Worm (Caenorhabditis elegans): ENCODE results near the gene zag-1.
A peak's percentile ranks its signal among the peaks of the same experiment; 100 is the strongest.

Gene zag-1

ce11 chrIV:3867252-3867651 lies 11.6 kb downstream of the zag-1 start, which contains the start of gene F37C4.4:
TSS of gene F37C4.4 (plus strand) at chrIV:3867309.
- TF ChIP-seq ztf-18 (tag; optimal IDR thresholded peaks at IDR 0.05) (no peak), nhr-120 (GFP tag; IDR thresholded peaks at IDR 0.05) (no peak), rpc-1 (optimal IDR thresholded peaks at IDR 0.05) (no peak), rpc-1 (tag; optimal IDR thresholded peaks at IDR 0.05) (no peak), nfyb-1 (GFP tag; IDR thresholded peaks at IDR 0.05) (no peak), Y53G8AR.9 (GFP tag; conservative IDR thresholded peaks at IDR 0.05) (no peak), rcor-1 (GFP tag; IDR thresholded peaks at IDR 0.05) (no peak), aptf-2 (GFP tag; conservative IDR thresholded peaks at IDR 0.05) (no peak), fkh-3 (tag; optimal IDR thresholded peaks at IDR 0.05) (no peak), T07F8.4 (tag; optimal IDR thresholded peaks at IDR 0.05) (no peak), unc-62 (GFP tag; optimal IDR thresholded peaks at IDR 0.05) (no peak), hlh-26 (GFP tag; conservative IDR thresholded peaks at IDR 0.05) (no peak), F23B12.7 (tag; optimal IDR thresholded peaks at IDR 0.05; ENCODE audit: insufficient read depth) (no peak), ceh-91 (GFP tag; IDR thresholded peaks at IDR 0.05) (no peak), snpc-1.1 (tag; optimal IDR thresholded peaks at IDR 0.05; ENCODE audit: insufficient read depth) (no peak), cebp-2 (GFP tag; IDR thresholded peaks at IDR 0.05) (no peak), attf-3 (GFP tag; conservative IDR thresholded peaks at IDR 0.05) (no peak), B0336.3 (GFP tag; IDR thresholded peaks at IDR 0.05) (no peak), ets-4 (GFP tag; optimal IDR thresholded peaks at IDR 0.05) (no peak), lin-40 (tag; optimal IDR thresholded peaks at IDR 0.05) (no peak)

- TF ChIP-seq F57C9.4 (tag; optimal IDR thresholded peaks at IDR 0.05), result no peak
- no peak for TF ChIP-seq Y53G8AR.9 (GFP tag; conservative IDR thresholded peaks at IDR 0.05)
- no peak for TF ChIP-seq rec-8 (tag; optimal IDR thresholded peaks at IDR 0.05)
- TF ChIP-seq dpl-1 (GFP tag; optimal IDR thresholded peaks at IDR 0.05), result no peak
- TF ChIP-seq cebp-2 (GFP tag; IDR thresholded peaks at IDR 0.05), result no peak
- no peak for TF ChIP-seq snpc-1.3 (tag; optimal IDR thresholded peaks at IDR 0.05; ENCODE audit: insufficient read depth)
- TF ChIP-seq K11D2.4 (GFP tag; IDR thresholded peaks at IDR 0.05), result no peak
- TF ChIP-seq ceh-100 (GFP tag; IDR thresholded peaks at IDR 0.05), result no peak
- TF ChIP-seq hlh-12 (tag; optimal IDR thresholded peaks at IDR 0.05), result no peak
- no peak for TF ChIP-seq F49E8.2 (tag; optimal IDR thresholded peaks at IDR 0.05; ENCODE audit: insufficient read depth)
- TF ChIP-seq fkh-3 (tag; optimal IDR thresholded peaks at IDR 0.05), result no peak
- TF ChIP-seq atf-7 (tag; optimal IDR thresholded peaks at IDR 0.05), result no peak
- no peak for TF ChIP-seq Y79H2A.3 (GFP tag; conservative IDR thresholded peaks at IDR 0.05)
- no peak for TF ChIP-seq ZK185.1 (tag; optimal IDR thresholded peaks at IDR 0.05; ENCODE audit: poor library complexity, severe bottlenecking)
- no peak for TF ChIP-seq athp-1 (tag; optimal IDR thresholded peaks at IDR 0.05)
Observed at ce11 chrIV:3869875-3870274, 14.2 kb downstream of the zag-1 start.

ce11 chrIV:3873195-3873594 lies 17.6 kb downstream of the zag-1 start:
- TF ChIP-seq ztf-28 (GFP tag; IDR thresholded peaks at IDR 0.05) (no peak), zfh-2 (GFP tag; conservative IDR thresholded peaks at IDR 0.05) (peak; percentile 50), chd-7 (tag; optimal IDR thresholded peaks at IDR 0.05) (no peak), lin-35 (GFP tag; optimal IDR thresholded peaks at IDR 0.05) (peak in 1 of 3 experiments; percentile 25), Y56A3A.18 (GFP tag; IDR thresholded peaks at IDR 0.05) (no peak), F10E7.11 (tag; optimal IDR thresholded peaks at IDR 0.05) (no peak), nhr-90 (tag; optimal IDR thresholded peaks at IDR 0.05) (no peak), madf-10 (tag; optimal IDR thresholded peaks at IDR 0.05) (no peak), egrh-3 (GFP tag; IDR thresholded peaks at IDR 0.05) (no peak)

Data from whole organism, young adult.